Fruit fly (Drosophila melanogaster): ENCODE results near the gene Tengl3.
A peak's percentile ranks its signal among the peaks of the same experiment; 100 is the strongest.

Tengl3 gene

dm6 chr2L:2240493-2240892, 2.4 kb upstream of the Tengl3 start, which contains the start of gene Tengl1:
Gene Tengl1 (minus strand): TSS chr2L:2240593.
- TF ChIP-seq Sox14 (GFP tag; optimal IDR thresholded peaks at IDR 0.05) (no peak), svp (GFP tag) (no peak), Eip78C (GFP tag) (no peak), CG6163 (GFP tag; IDR thresholded peaks at IDR 0.05) (no peak)

- TF ChIP-seq acj6 (GFP tag; optimal IDR thresholded peaks at IDR 0.05) (no peak), Met (GFP tag; optimal IDR thresholded peaks at IDR 0.05) (no peak), CG6854 (GFP tag; optimal IDR thresholded peaks at IDR 0.05) (no peak), Blimp-1 (GFP tag; optimal IDR thresholded peaks at IDR 0.05) (no peak), Sox15 (GFP tag; optimal IDR thresholded peaks at IDR 0.05) (no peak), Sox102F (GFP tag; optimal IDR thresholded peaks at IDR 0.05) (no peak), CG3919 (GFP tag; optimal IDR thresholded peaks at IDR 0.05) (no peak), net (GFP tag; optimal IDR thresholded peaks at IDR 0.05) (no peak)
These were observed 1.2 kb upstream of the Tengl3 start, which contains the start of gene Tengl2 for dm6 chr2L:2239284-2239683. Gene Tengl2 (minus strand): TSS chr2L:2239384.

- no peak for TF ChIP-seq fd85E (GFP tag; optimal IDR thresholded peaks at IDR 0.05)
- TF ChIP-seq topi (GFP tag; optimal IDR thresholded peaks at IDR 0.05), result no peak
- peak; percentile 13 for TF ChIP-seq CG3032 (tag; optimal IDR thresholded peaks at IDR 0.05)
- no peak for TF ChIP-seq CG6276 (GFP tag; optimal IDR thresholded peaks at IDR 0.05)
- no peak for TF ChIP-seq Hr4 (GFP tag; optimal IDR thresholded peaks at IDR 0.05)
- TF ChIP-seq dac (GFP tag; optimal IDR thresholded peaks at IDR 0.05), result no peak
- no peak for TF ChIP-seq OdsH (GFP tag; optimal IDR thresholded peaks at IDR 0.05)
- TF ChIP-seq Gug (GFP tag; IDR thresholded peaks at IDR 0.05), result no peak
- no peak for TF ChIP-seq Smox (GFP tag; optimal IDR thresholded peaks at IDR 0.05)
- TF ChIP-seq eg (GFP tag; IDR thresholded peaks at IDR 0.05), result peak; percentile 40; the same call in 1 of the 3 replicates
- peak; percentile 33 for TF ChIP-seq svp (GFP tag)
- no peak for TF ChIP-seq CG11902 (GFP tag; optimal IDR thresholded peaks at IDR 0.05)
- TF ChIP-seq esn (GFP tag; optimal IDR thresholded peaks at IDR 0.05), result peak; percentile 36
- TF ChIP-seq CG32006 (GFP tag; optimal IDR thresholded peaks at IDR 0.05), result no peak
- no peak for TF ChIP-seq fd59A (GFP tag; optimal IDR thresholded peaks at IDR 0.05)
- TF ChIP-seq CG15336 (GFP tag; IDR thresholded peaks at IDR 0.05), result peak; percentile 13; the same call in 1 of the 2 replicates
- TF ChIP-seq CG11294 (GFP tag; IDR thresholded peaks at IDR 0.05), result no peak
- peak; percentile 9 for TF ChIP-seq Eip93F (GFP tag; optimal IDR thresholded peaks at IDR 0.05)
These were observed 1.3 kb downstream of the Tengl3 start, which contains the start of gene Sec24CD for dm6 chr2L:2236722-2237121. Gene Sec24CD (minus strand): TSS chr2L:2236844.

dm6 chr2L:2228179-2228849, 9.7 kb downstream of the Tengl3 start:
- TF ChIP-seq fd85E (GFP tag; optimal IDR thresholded peaks at IDR 0.05), result no peak
- TF ChIP-seq fkh (GFP tag; optimal IDR thresholded peaks at IDR 0.05), result peak; percentile 58
- no peak for TF ChIP-seq Sox102F (GFP tag; optimal IDR thresholded peaks at IDR 0.05)
- no peak for TF ChIP-seq fd59A (GFP tag; optimal IDR thresholded peaks at IDR 0.05)
- TF ChIP-seq vri (GFP tag; optimal IDR thresholded peaks at IDR 0.05), result peak; percentile 81
- TF ChIP-seq CG15336 (GFP tag; IDR thresholded peaks at IDR 0.05), result 0 out of 2 replicates have a peak, but pooled peaks have one; percentile 16
- peak; percentile 37 for TF ChIP-seq Eip78C (GFP tag)
- TF ChIP-seq Eip93F (GFP tag; optimal IDR thresholded peaks at IDR 0.05), result peak; percentile 52
- peak; percentile 71 for TF ChIP-seq svp (GFP tag)
- TF ChIP-seq achi (GFP tag; optimal IDR thresholded peaks at IDR 0.05), result no peak
- TF ChIP-seq Lpt (GFP tag; optimal IDR thresholded peaks at IDR 0.05), result no peak
- TF ChIP-seq Sox14 (GFP tag; optimal IDR thresholded peaks at IDR 0.05), result peak; percentile 60

- TF ChIP-seq CG1621 (tag; optimal IDR thresholded peaks at IDR 0.05), result peak; percentile 63
- peak; percentile 76 for TF ChIP-seq Smox (GFP tag; optimal IDR thresholded peaks at IDR 0.05)
- TF ChIP-seq topi (GFP tag; optimal IDR thresholded peaks at IDR 0.05), result peak; percentile 76
- TF ChIP-seq CG6276 (GFP tag; optimal IDR thresholded peaks at IDR 0.05), result peak; percentile 72
- TF ChIP-seq CG6854 (GFP tag; optimal IDR thresholded peaks at IDR 0.05), result peak; percentile 30
- TF ChIP-seq CG3919 (GFP tag; optimal IDR thresholded peaks at IDR 0.05), result peak; percentile 86
- peak; percentile 65 for TF ChIP-seq CG6808 (GFP tag; optimal IDR thresholded peaks at IDR 0.05)
- TF ChIP-seq net (GFP tag; optimal IDR thresholded peaks at IDR 0.05), result peak; percentile 88
- peak; percentile 78 for TF ChIP-seq acj6 (GFP tag; optimal IDR thresholded peaks at IDR 0.05)
- peak; percentile 30 for TF ChIP-seq Blimp-1 (GFP tag; optimal IDR thresholded peaks at IDR 0.05)
- TF ChIP-seq esn (GFP tag; optimal IDR thresholded peaks at IDR 0.05), result peak; percentile 87
- TF ChIP-seq svp (GFP tag), result peak; percentile 94
- TF ChIP-seq CG8119 (GFP tag; IDR thresholded peaks at IDR 0.05), result peak; percentile 81
- peak in 1 of 2 experiments; percentile 50 for TF ChIP-seq salr (GFP tag; optimal IDR thresholded peaks at IDR 0.05)
- peak; percentile 73 for TF ChIP-seq dsx (GFP tag; optimal IDR thresholded peaks at IDR 0.05; ENCODE audit: poor library complexity, severe bottlenecking)
- peak; percentile 81 for TF ChIP-seq Met (GFP tag; optimal IDR thresholded peaks at IDR 0.05)
- peak; percentile 75 for TF ChIP-seq Gug (GFP tag; IDR thresholded peaks at IDR 0.05)
- peak; percentile 83 for TF ChIP-seq Sox102F (GFP tag; optimal IDR thresholded peaks at IDR 0.05)
- TF ChIP-seq CG4318 (GFP tag; optimal IDR thresholded peaks at IDR 0.05), result no peak
- TF ChIP-seq achi (GFP tag; optimal IDR thresholded peaks at IDR 0.05), result peak; percentile 74
- peak; percentile 58 for TF ChIP-seq spab (GFP tag; optimal IDR thresholded peaks at IDR 0.05)
- peak; percentile 87 for TF ChIP-seq CG15336 (GFP tag; IDR thresholded peaks at IDR 0.05)
- TF ChIP-seq Hr4 (GFP tag; optimal IDR thresholded peaks at IDR 0.05), result peak; percentile 87
These were observed 10.7 kb downstream of the Tengl3 start for dm6 chr2L:2227316-2227715.

Measured in whole organism, prepupa.